Worm (Caenorhabditis elegans) whole organism, early embryonic: ENCODE data around the gene scl-5.

Experiments
- B0310.2 ChIP-seq: sonication (generic microtip); optimal IDR thresholded peaks from 2 replicates; lab custom pipeline; 2016; ENCODE audit warnings: mild to moderate bottlenecking, missing genetic modification characterization, missing compliant biosample characterization
- ama-1 ChIP-seq: fragments of 150-350 bp; optimal IDR thresholded peaks from 2 replicates; lab custom pipeline; 2014
- pes-1 ChIP-seq: fragments of 200-800 bp; sonication (Bioruptor generic); IDR thresholded peaks from 2 replicates; pipeline ENCODE4 v1.3.6; 2022; ENCODE audit warnings: missing genetic modification reagents, missing genetic modification characterization, missing compliant biosample characterization
- tra-4 ChIP-seq: sonication (generic microtip); optimal IDR thresholded peaks from 2 replicates; lab custom pipeline; 2017; ENCODE audit warnings: missing genetic modification characterization, missing compliant biosample characterization

DNA sequence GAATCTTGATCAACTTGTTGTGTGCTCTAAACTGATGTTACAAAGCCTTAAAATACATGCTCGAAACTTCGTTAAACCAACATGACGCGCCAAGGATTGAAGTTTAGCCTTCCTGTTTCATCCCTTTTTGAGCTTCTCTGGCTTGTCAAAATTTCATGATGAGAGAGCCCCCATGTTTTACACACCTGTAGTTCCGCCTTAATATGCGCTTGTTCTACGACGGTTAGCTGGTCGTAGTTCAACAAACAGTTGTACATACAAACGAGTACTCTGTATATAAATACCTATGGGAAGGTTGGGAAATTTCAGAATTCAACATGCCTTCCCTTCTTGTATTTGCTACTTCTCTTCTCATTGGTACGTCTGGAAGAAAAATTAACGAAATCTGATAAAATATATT lies 4.6 kb downstream of the scl-5 start, which contains the start of gene scl-6:
- TF ChIP-seq B0310.2 (no peak), tra-4 (tag; lab: Kevin White, UChicago) (no peak), ama-1 (lab: Kevin White, UChicago) (no peak), pes-1 (GFP tag; lab: Robert Waterston, UW) (no peak)
